Fruit fly (Drosophila melanogaster) whole organism, embryonic: ENCODE results near the gene Polr1D.

Experiments
- CG10959 ChIP-seq: fragments of 200-800 bp; sonication (Bioruptor generic); IDR thresholded peaks from 2 replicates; pipeline ENCODE4 v1.3.6; 2022; ENCODE audit warnings: missing biosample characterization, missing genetic modification characterization
- CG13775 ChIP-seq: fragments of 200-800 bp; sonication (Bioruptor generic); optimal IDR thresholded peaks from 3 replicates; lab custom pipeline; 2017; ENCODE audit warnings: missing biosample characterization, mild to moderate bottlenecking, missing genetic modification characterization
- CG8924 ChIP-seq: fragments of 200-800 bp; optimal IDR thresholded peaks from 3 replicates; lab custom pipeline; 2019; ENCODE audit warnings: missing biosample characterization, mild to moderate bottlenecking, missing genetic modification characterization, moderate library complexity
- CrebB ChIP-seq: fragments of 200-800 bp; sonication (Bioruptor generic); optimal IDR thresholded peaks from 3 replicates; lab custom pipeline; 2018; ENCODE audit warnings: missing biosample characterization, mild to moderate bottlenecking, missing genetic modification characterization
- dmrt11E ChIP-seq: fragments of 200-800 bp; sonication (Bioruptor generic); optimal IDR thresholded peaks from 3 replicates; lab custom pipeline; 2018; ENCODE audit warnings: missing biosample characterization, mild to moderate bottlenecking, missing genetic modification characterization, moderate library complexity
- fd3F ChIP-seq: fragments of 200-800 bp; sonication (Bioruptor generic); optimal IDR thresholded peaks from 2 replicates; lab custom pipeline; 2018; ENCODE audit warnings: missing biosample characterization, mild to moderate bottlenecking, missing genetic modification characterization, moderate library complexity
- gfzf ChIP-seq: fragments of 200-800 bp; sonication (Bioruptor generic); optimal IDR thresholded peaks from 2 replicates; lab custom pipeline; 2016; ENCODE audit warnings: missing biosample characterization, mild to moderate bottlenecking, missing genetic modification characterization, moderate library complexity
- pfk ChIP-seq: fragments of 200-800 bp; sonication (Bioruptor generic); optimal IDR thresholded peaks from 2 replicates; lab custom pipeline; 2018; ENCODE audit warnings: missing biosample characterization, mild to moderate bottlenecking, missing genetic modification characterization, moderate library complexity

dm6 chr2L:19133465-19134365, 1.3 kb downstream of the Polr1D start, which contains the start of gene brat:
- TF ChIP-seq CrebB (tag; lab: Kevin White, UChicago) (no peak), CG13775 (GFP tag; lab: Kevin White, UChicago) (peak; percentile 51), CG10959 (GFP tag; lab: Robert Waterston, UW) (no peak), CG8924 (tag; lab: Kevin White, UChicago) (peak; percentile 47), gfzf (GFP tag; lab: Kevin White, UChicago) (peak; percentile 30), dmrt11E (tag; lab: Kevin White, UChicago) (peak; percentile 53), pfk (no peak), fd3F (GFP tag; lab: Kevin White, UChicago) (peak; percentile 8)
